Worm (Caenorhabditis elegans) whole organism, L2 larva: ENCODE measurements around the gene irld-47.
A peak's percentile ranks its signal among the peaks of the same experiment; 100 is the strongest.

ENCODE experiments used
- C34F6.9 ChIP-seq: fragments of 150-350 bp; optimal IDR thresholded peaks from 2 replicates; lab custom pipeline; 2014; ENCODE audit warnings: missing biosample characterization, missing genetic modification characterization
- F13H6.1 ChIP-seq: sonication (generic microtip); optimal IDR thresholded peaks from 2 replicates; lab custom pipeline; 2016; ENCODE audit warnings: missing genetic modification characterization, missing compliant biosample characterization
- R02D3.7 ChIP-seq: fragments of 150-350 bp; optimal IDR thresholded peaks from 2 replicates; lab custom pipeline; 2014; ENCODE audit warnings: missing biosample characterization, missing genetic modification characterization
- alr-1 ChIP-seq: fragments of 150-350 bp; optimal IDR thresholded peaks from 2 replicates; lab custom pipeline; 2014; ENCODE audit warnings: missing biosample characterization, missing genetic modification characterization
- aly-2 ChIP-seq: fragments of 150-350 bp; optimal IDR thresholded peaks from 2 replicates; lab custom pipeline; 2014; ENCODE audit warnings: missing biosample characterization, missing genetic modification characterization
- blmp-1 ChIP-seq: sonication (generic microtip); optimal IDR thresholded peaks from 2 replicates; lab custom pipeline; 2017; ENCODE audit warnings: missing genetic modification characterization, mild to moderate bottlenecking, missing compliant biosample characterization, antibody characterized with exemption, moderate library complexity; ENCODE audit not compliant: insufficient read depth
- ceh-16 ChIP-seq: fragments of 150-350 bp; optimal IDR thresholded peaks from 2 replicates; lab custom pipeline; 2014; ENCODE audit warnings: missing biosample characterization, missing genetic modification characterization
- crh-2 ChIP-seq: sonication (generic microtip); optimal IDR thresholded peaks from 2 replicates; lab custom pipeline; 2017; ENCODE audit warnings: missing biosample characterization, missing genetic modification characterization
- dmd-4 ChIP-seq: sonication (generic microtip); optimal IDR thresholded peaks from 2 replicates; lab custom pipeline; 2017; ENCODE audit warnings: missing biosample characterization, missing genetic modification characterization
- elt-1 ChIP-seq: fragments of 150-350 bp; optimal IDR thresholded peaks from 2 replicates; lab custom pipeline; 2014; ENCODE audit warnings: missing biosample characterization, missing genetic modification characterization
- elt-3 ChIP-seq: sonication (generic microtip); optimal IDR thresholded peaks from 2 replicates; lab custom pipeline; 2017; ENCODE audit warnings: missing biosample characterization, missing genetic modification characterization
- fos-1 ChIP-seq: fragments of 150-350 bp; optimal IDR thresholded peaks from 2 replicates; lab custom pipeline; 2014; ENCODE audit warnings: missing biosample characterization, missing genetic modification characterization
- lin-11 ChIP-seq: fragments of 150-350 bp; sonication (generic microtip); optimal IDR thresholded peaks from 2 replicates; lab custom pipeline; 2014; ENCODE audit warnings: missing biosample characterization, missing genetic modification characterization, inconsistent platforms, mixed read lengths
- lin-13 ChIP-seq: fragments of 150-350 bp; optimal IDR thresholded peaks from 2 replicates; lab custom pipeline; 2014; ENCODE audit warnings: missing biosample characterization, missing genetic modification reagents, missing genetic modification characterization
- lsy-2 ChIP-seq, 2 experiments: fragments of 150-350 bp in 1 of 2; sonication (generic microtip) in 1 of 2; optimal IDR thresholded peaks; 2 replicates each; lab custom pipeline; 2014 to 2017; ENCODE audit warnings: missing biosample characterization in 2 of 2, missing genetic modification characterization in 2 of 2
- mab-5 ChIP-seq: fragments of 150-350 bp; optimal IDR thresholded peaks from 2 replicates; lab custom pipeline; 2014; ENCODE audit warnings: missing biosample characterization, missing genetic modification characterization
- mbf-1 ChIP-seq: sonication (generic microtip); optimal IDR thresholded peaks from 2 replicates; lab custom pipeline; 2017; ENCODE audit warnings: missing biosample characterization, missing genetic modification characterization
- mdl-1 ChIP-seq, 2 experiments: fragments of 150-350 bp in 1 of 2; sonication (generic microtip) in 1 of 2; optimal IDR thresholded peaks; 2 replicates each; lab custom pipeline; 2017; ENCODE audit warnings: missing biosample characterization in 2 of 2, missing genetic modification characterization in 2 of 2
- nhr-11 ChIP-seq: fragments of 150-350 bp; optimal IDR thresholded peaks from 2 replicates; lab custom pipeline; 2014; ENCODE audit warnings: missing biosample characterization, missing genetic modification characterization
- nhr-12 ChIP-seq: fragments of 150-350 bp; optimal IDR thresholded peaks from 2 replicates; lab custom pipeline; 2014; ENCODE audit warnings: missing biosample characterization, missing genetic modification characterization
- nhr-129 ChIP-seq: fragments of 150-350 bp; optimal IDR thresholded peaks from 2 replicates; lab custom pipeline; 2014; ENCODE audit warnings: missing biosample characterization, missing genetic modification characterization
- nhr-25 ChIP-seq: fragments of 150-350 bp; sonication (generic microtip); optimal IDR thresholded peaks from 3 replicates; lab custom pipeline; 2014; ENCODE audit warnings: missing biosample characterization, missing genetic modification characterization
- nhr-6 ChIP-seq: fragments of 150-350 bp; optimal IDR thresholded peaks from 2 replicates; lab custom pipeline; 2014; ENCODE audit warnings: missing biosample characterization, missing genetic modification characterization
- peb-1 ChIP-seq: fragments of 150-350 bp; optimal IDR thresholded peaks from 2 replicates; lab custom pipeline; 2014; ENCODE audit warnings: missing biosample characterization, missing genetic modification characterization
- sem-4 ChIP-seq: fragments of 150-350 bp; optimal IDR thresholded peaks from 2 replicates; lab custom pipeline; 2014; ENCODE audit warnings: missing biosample characterization, missing genetic modification reagents, missing genetic modification characterization
- skn-1 ChIP-seq: sonication (generic microtip); optimal IDR thresholded peaks from 2 replicates; lab custom pipeline; 2017; ENCODE audit warnings: missing biosample characterization, missing genetic modification characterization
- sma-3 ChIP-seq: sonication (generic microtip); optimal IDR thresholded peaks from 2 replicates; lab custom pipeline; 2016; ENCODE audit warnings: missing genetic modification reagents, missing genetic modification characterization, missing compliant biosample characterization
- sma-9 ChIP-seq, 2 experiments: fragments of 150-350 bp in 1 of 2; sonication (generic microtip) in 1 of 2; optimal IDR thresholded peaks; 2 replicates each; lab custom pipeline; 2014 to 2016; ENCODE audit warnings: missing genetic modification characterization in 2 of 2, mild to moderate bottlenecking in 1 of 2, missing biosample characterization in 1 of 2, missing compliant biosample characterization in 1 of 2, missing genetic modification reagents in 1 of 2, moderate library complexity in 1 of 2
- snpc-4 ChIP-seq: fragments of 150-350 bp; optimal IDR thresholded peaks from 2 replicates; lab custom pipeline; 2014; ENCODE audit warnings: missing biosample characterization, missing genetic modification characterization
- unc-39 ChIP-seq: fragments of 150-350 bp; optimal IDR thresholded peaks from 2 replicates; lab custom pipeline; 2014; ENCODE audit warnings: missing biosample characterization, missing genetic modification characterization
- unc-55 ChIP-seq: fragments of 150-350 bp; sonication (generic microtip); optimal IDR thresholded peaks from 3 replicates; lab custom pipeline; 2014; ENCODE audit warnings: missing biosample characterization, missing genetic modification reagents, missing genetic modification characterization
- unc-62 ChIP-seq: fragments of 150-350 bp; optimal IDR thresholded peaks from 2 replicates; lab custom pipeline; 2014; ENCODE audit warnings: missing biosample characterization, missing genetic modification reagents, missing genetic modification characterization
- zag-1 ChIP-seq: fragments of 150-350 bp; optimal IDR thresholded peaks from 2 replicates; lab custom pipeline; 2014; ENCODE audit warnings: missing biosample characterization, missing genetic modification characterization
- ztf-1 ChIP-seq: fragments of 200-800 bp; sonication (Bioruptor generic); conservative IDR thresholded peaks from 2 replicates; pipeline ENCODE4 v1.3.6; 2022; ENCODE audit warnings: missing genetic modification characterization, missing compliant biosample characterization
- ztf-4 ChIP-seq: fragments of 150-350 bp; optimal IDR thresholded peaks from 2 replicates; lab custom pipeline; 2014; ENCODE audit warnings: missing biosample characterization, missing genetic modification characterization

irld-47 gene

ce11 chrII:7822454-7822853 is at the start of gene irld-47:
Gene irld-47, minus strand, starts transcription at chrII:7822554.
- TF ChIP-seq lin-11 (tag; lab: Kevin White, UChicago) (no peak), dmd-4 (no peak), elt-1 (tag; lab: Kevin White, UChicago) (no peak), lin-13 (no peak), sma-9 (GFP tag; optimal IDR thresholded peaks at IDR 0.05; lab: Kevin White, UChicago) (no peak), sma-9 (tag; optimal IDR thresholded peaks at IDR 0.05; lab: Kevin White, UChicago) (no peak), alr-1 (tag; lab: Kevin White, UChicago) (no peak), mdl-1 (tag; optimal IDR thresholded peaks at IDR 0.05; lab: Kevin White, UChicago) (no peak), fos-1 (tag; lab: Kevin White, UChicago) (no peak), aly-2 (tag; lab: Kevin White, UChicago) (no peak), peb-1 (tag; lab: Kevin White, UChicago) (no peak), unc-62 (no peak), unc-55 (GFP tag; lab: Kevin White, UChicago) (no peak), blmp-1 (tag; lab: Kevin White, UChicago) (no peak), skn-1 (no peak), nhr-129 (tag; lab: Kevin White, UChicago) (no peak), nhr-11 (no peak), sem-4 (tag; lab: Kevin White, UChicago) (no peak), unc-39 (tag; lab: Kevin White, UChicago) (no peak), mbf-1 (tag; lab: Kevin White, UChicago) (no peak), sma-3 (GFP tag; lab: Kevin White, UChicago) (no peak)

ce11 chrII:7870632-7871031 is 48.3 kb upstream of the irld-47 start:
- no peak for TF ChIP-seq R02D3.7 (tag; lab: Kevin White, UChicago)
- peak; percentile 17 for TF ChIP-seq F13H6.1 (tag; lab: Kevin White, UChicago)
- TF ChIP-seq nhr-25 (tag; lab: Kevin White, UChicago) = peak; percentile 13
- peak; percentile 24 for TF ChIP-seq zag-1
- TF ChIP-seq unc-55 (GFP tag; lab: Kevin White, UChicago) = peak; percentile 75
- TF ChIP-seq nhr-129 (tag; lab: Kevin White, UChicago) = peak; percentile 78
- TF ChIP-seq lsy-2 (tag; optimal IDR thresholded peaks at IDR 0.05; lab: Kevin White, UChicago) = peak; percentile 81 to 97
- no peak for TF ChIP-seq aly-2 (tag; lab: Kevin White, UChicago)
- peak; percentile 21 for TF ChIP-seq fos-1 (tag; lab: Kevin White, UChicago)
- TF ChIP-seq crh-2 (tag; lab: Kevin White, UChicago) = peak; percentile 21
- TF ChIP-seq sma-3 (GFP tag; lab: Kevin White, UChicago) = peak; percentile 30
- TF ChIP-seq ceh-16 (tag; lab: Kevin White, UChicago) = no peak
- TF ChIP-seq C34F6.9 (tag; lab: Kevin White, UChicago) = peak; percentile 53

- no peak for TF ChIP-seq nhr-129 (tag; lab: Kevin White, UChicago)
- TF ChIP-seq ztf-4 = no peak
- no peak for TF ChIP-seq skn-1
- no peak for TF ChIP-seq elt-3
- no peak for TF ChIP-seq elt-1 (tag; lab: Kevin White, UChicago)
- no peak for TF ChIP-seq snpc-4 (tag; lab: Kevin White, UChicago)
- no peak for TF ChIP-seq ceh-16 (tag; lab: Kevin White, UChicago)
- TF ChIP-seq F13H6.1 (tag; lab: Kevin White, UChicago) = no peak
- no peak for TF ChIP-seq peb-1 (tag; lab: Kevin White, UChicago)
- TF ChIP-seq mdl-1 (tag; optimal IDR thresholded peaks at IDR 0.05; lab: Kevin White, UChicago) = no peak
- no peak for TF ChIP-seq nhr-12
- no peak for TF ChIP-seq ztf-1 (GFP tag; lab: Robert Waterston, UW)
- TF ChIP-seq nhr-6 (tag; lab: Kevin White, UChicago) = no peak
- TF ChIP-seq nhr-25 (tag; lab: Kevin White, UChicago) = no peak
Observed at ce11 chrII:7870062-7870461, 47.7 kb upstream of the irld-47 start, which contains the start of gene ztf-17. Gene ztf-17, minus strand, starts transcription at chrII:7870162.

ce11 chrII:7866081-7866480 is 43.7 kb upstream of the irld-47 start:
- peak; percentile 40 for TF ChIP-seq nhr-25 (tag; lab: Kevin White, UChicago)
- TF ChIP-seq mab-5 (tag; lab: Kevin White, UChicago) = no peak
- TF ChIP-seq blmp-1 (tag; lab: Kevin White, UChicago) = no peak
- no peak for TF ChIP-seq lin-11 (tag; lab: Kevin White, UChicago)
